Worm (Caenorhabditis elegans) whole organism, young adult: ENCODE results near the gene T28H11.8.

Source experiments
- B0261.1 ChIP-seq: sonication (generic microtip); optimal IDR thresholded peaks from 2 replicates; lab custom pipeline; 2016; ENCODE audit warnings: mild to moderate bottlenecking, missing genetic modification characterization, moderate library complexity, missing compliant biosample characterization
- B0336.3 ChIP-seq: fragments of 200-800 bp; sonication (Bioruptor generic); IDR thresholded peaks from 2 replicates; pipeline ENCODE4 v1.3.6; 2022; ENCODE audit warnings: missing genetic modification characterization, missing compliant biosample characterization
- D2030.7 ChIP-seq: fragments of 200-800 bp; sonication (Bioruptor generic); IDR thresholded peaks from 2 replicates; pipeline ENCODE4 v1.3.6; 2022; ENCODE audit warnings: missing genetic modification reagents, missing genetic modification characterization, missing compliant biosample characterization
- F23B12.7 ChIP-seq: sonication (generic microtip); optimal IDR thresholded peaks from 2 replicates; lab custom pipeline; 2017; ENCODE audit warnings: missing genetic modification characterization, mild to moderate bottlenecking, missing compliant biosample characterization, antibody characterized with exemption, moderate library complexity; ENCODE audit not compliant: insufficient read depth
- F49E8.2 ChIP-seq: sonication (generic microtip); optimal IDR thresholded peaks from 3 replicates; lab custom pipeline; 2017; ENCODE audit warnings: missing genetic modification characterization, mild to moderate bottlenecking, missing compliant biosample characterization, antibody characterized with exemption, moderate library complexity; ENCODE audit not compliant: insufficient read depth
- F55B11.4 ChIP-seq: sonication (generic microtip); optimal IDR thresholded peaks from 2 replicates; lab custom pipeline; 2016; ENCODE audit warnings: missing compliant biosample characterization, missing genetic modification characterization, borderline replicate concordance; ENCODE audit not compliant: insufficient read depth
- F57C9.4 ChIP-seq: sonication (generic microtip); optimal IDR thresholded peaks from 2 replicates; lab custom pipeline; 2017; ENCODE audit warnings: mild to moderate bottlenecking, missing genetic modification characterization, missing compliant biosample characterization
- K12H6.12 ChIP-seq: fragments of 200-800 bp; sonication (Bioruptor generic); optimal IDR thresholded peaks from 2 replicates; lab custom pipeline; 2018; ENCODE audit warnings: mild to moderate bottlenecking, missing genetic modification characterization, missing compliant biosample characterization
- T07F8.4 ChIP-seq: sonication (generic microtip); optimal IDR thresholded peaks from 2 replicates; lab custom pipeline; 2016; ENCODE audit warnings: mild to moderate bottlenecking, missing genetic modification characterization, moderate library complexity, missing compliant biosample characterization
- T26A5.8 ChIP-seq: sonication (generic microtip); optimal IDR thresholded peaks from 2 replicates; lab custom pipeline; 2016; ENCODE audit warnings: missing genetic modification characterization, missing compliant biosample characterization
- Y53G8AR.9 ChIP-seq: fragments of 200-800 bp; sonication (Bioruptor generic); conservative IDR thresholded peaks from 2 replicates; pipeline ENCODE4 v1.3.6; 2022; ENCODE audit warnings: missing genetic modification reagents, missing genetic modification characterization, missing compliant biosample characterization
- Y95B8A.8 ChIP-seq: fragments of 200-800 bp; sonication (Bioruptor generic); IDR thresholded peaks from 2 replicates; pipeline ENCODE4 v1.3.6; 2022; ENCODE audit warnings: missing genetic modification reagents, missing genetic modification characterization, missing compliant biosample characterization
- akir-1 ChIP-seq: fragments of 200-800 bp; sonication (Bioruptor generic); optimal IDR thresholded peaks from 2 replicates; lab custom pipeline; 2018; ENCODE audit warnings: mild to moderate bottlenecking, missing genetic modification characterization, moderate library complexity, missing compliant biosample characterization
- ama-1 ChIP-seq, 3 experiments: fragments of 150-350 bp in 1 of 3; sonication (generic microtip) in 2 of 3; optimal IDR thresholded peaks; 2 replicates each; lab custom pipeline; 2014 to 2018; ENCODE audit warnings: missing biosample characterization in 2 of 3, missing genetic modification characterization in 2 of 3, missing genetic modification reagents in 2 of 3
- aptf-3 ChIP-seq: fragments of 200-800 bp; sonication (Bioruptor generic); IDR thresholded peaks from 2 replicates; pipeline ENCODE4 v1.3.6; 2022; ENCODE audit warnings: missing genetic modification characterization, missing compliant biosample characterization
- athp-1 ChIP-seq: sonication (generic microtip); optimal IDR thresholded peaks from 2 replicates; lab custom pipeline; 2017; ENCODE audit warnings: mild to moderate bottlenecking, missing genetic modification characterization, missing compliant biosample characterization
- attf-3 ChIP-seq: fragments of 200-800 bp; sonication (Bioruptor generic); conservative IDR thresholded peaks from 2 replicates; pipeline ENCODE4 v1.3.6; 2022; ENCODE audit warnings: missing genetic modification reagents, missing genetic modification characterization, missing compliant biosample characterization
- bed-1 ChIP-seq: fragments of 200-800 bp; sonication (Bioruptor generic); IDR thresholded peaks from 2 replicates; pipeline ENCODE4 v1.3.6; 2022; ENCODE audit warnings: missing genetic modification reagents, missing genetic modification characterization, missing compliant biosample characterization
- ccch-3 ChIP-seq: fragments of 200-800 bp; sonication (Bioruptor generic); optimal IDR thresholded peaks from 2 replicates; lab custom pipeline; 2018; ENCODE audit warnings: mild to moderate bottlenecking, missing genetic modification characterization, missing compliant biosample characterization
- ceh-58 ChIP-seq: fragments of 200-800 bp; sonication (Bioruptor generic); IDR thresholded peaks from 2 replicates; pipeline ENCODE4 v1.3.6; 2022; ENCODE audit warnings: missing genetic modification characterization, missing compliant biosample characterization
- dpl-1 ChIP-seq: fragments of 150-350 bp; optimal IDR thresholded peaks from 2 replicates; lab custom pipeline; 2014; ENCODE audit warnings: missing biosample characterization, missing genetic modification reagents, missing genetic modification characterization
- egl-18 ChIP-seq: fragments of 200-800 bp; sonication (Bioruptor generic); IDR thresholded peaks from 2 replicates; pipeline ENCODE4 v1.3.6; 2022; ENCODE audit warnings: missing genetic modification reagents, missing genetic modification characterization, missing compliant biosample characterization
- gei-17 ChIP-seq: fragments of 200-800 bp; sonication (Bioruptor generic); optimal IDR thresholded peaks from 2 replicates; lab custom pipeline; 2018; ENCODE audit warnings: mild to moderate bottlenecking, missing genetic modification characterization, missing compliant biosample characterization
- him-1 ChIP-seq: sonication (generic microtip); optimal IDR thresholded peaks from 2 replicates; lab custom pipeline; 2016; ENCODE audit warnings: missing genotype, missing genetic modification reagents, missing genetic modification characterization, missing compliant biosample characterization
- hmg-20 ChIP-seq: fragments of 200-800 bp; sonication (Bioruptor generic); IDR thresholded peaks from 2 replicates; pipeline ENCODE4 v1.3.6; 2022; ENCODE audit warnings: missing genetic modification reagents, missing genetic modification characterization, missing compliant biosample characterization
- lag-1 ChIP-seq: fragments of 200-800 bp; sonication (Bioruptor generic); IDR thresholded peaks from 2 replicates; pipeline ENCODE4 v1.3.6; 2022; ENCODE audit warnings: missing genetic modification reagents, missing genetic modification characterization, missing compliant biosample characterization
- lin-40 ChIP-seq: sonication (generic microtip); optimal IDR thresholded peaks from 2 replicates; lab custom pipeline; 2016; ENCODE audit warnings: missing genetic modification characterization, mild to moderate bottlenecking, missing compliant biosample characterization, missing genotype, missing genetic modification reagents
- lin-54 ChIP-seq: fragments of 200-800 bp; sonication (Bioruptor generic); optimal IDR thresholded peaks from 2 replicates; lab custom pipeline; 2018; ENCODE audit warnings: mild to moderate bottlenecking, missing genetic modification characterization, missing compliant biosample characterization
- lsy-27 ChIP-seq: sonication (generic microtip); optimal IDR thresholded peaks from 2 replicates; lab custom pipeline; 2017; ENCODE audit warnings: missing genetic modification characterization, mild to moderate bottlenecking, missing compliant biosample characterization, antibody characterized with exemption, missing genotype, borderline replicate concordance; ENCODE audit not compliant: insufficient read depth
- mxl-1 ChIP-seq: sonication (generic microtip); optimal IDR thresholded peaks from 2 replicates; lab custom pipeline; 2016; ENCODE audit warnings: missing genetic modification characterization, missing compliant biosample characterization
- nfya-1 ChIP-seq: sonication (generic microtip); optimal IDR thresholded peaks from 2 replicates; lab custom pipeline; 2017; ENCODE audit warnings: antibody characterized with exemption, missing compliant biosample characterization, missing genetic modification characterization, borderline replicate concordance; ENCODE audit not compliant: insufficient read depth
- nfyb-1 ChIP-seq: fragments of 200-800 bp; sonication (Bioruptor generic); IDR thresholded peaks from 2 replicates; pipeline ENCODE4 v1.3.6; 2022; ENCODE audit warnings: missing genetic modification reagents, missing genetic modification characterization, missing compliant biosample characterization
- nhr-179 ChIP-seq: sonication (generic microtip); optimal IDR thresholded peaks from 2 replicates; lab custom pipeline; 2016; ENCODE audit warnings: mild to moderate bottlenecking, missing genetic modification characterization, missing compliant biosample characterization
- nhr-27 ChIP-seq: fragments of 200-800 bp; sonication (Bioruptor generic); optimal IDR thresholded peaks from 2 replicates; lab custom pipeline; 2018; ENCODE audit warnings: mild to moderate bottlenecking, missing genetic modification characterization, moderate library complexity, missing compliant biosample characterization
- rcor-1 ChIP-seq: fragments of 200-800 bp; sonication (Bioruptor generic); IDR thresholded peaks from 2 replicates; pipeline ENCODE4 v1.3.6; 2022; ENCODE audit warnings: missing genetic modification reagents, missing genetic modification characterization, missing compliant biosample characterization
- rec-8 ChIP-seq, 2 experiments: sonication (generic microtip); optimal IDR thresholded peaks; 2 replicates each; lab custom pipeline; 2016; ENCODE audit warnings: mild to moderate bottlenecking in 2 of 2, missing genetic modification characterization in 2 of 2, missing genetic modification reagents in 2 of 2, missing genotype in 2 of 2, missing biosample characterization in 1 of 2, missing compliant biosample characterization in 1 of 2, moderate library complexity in 1 of 2
- repo-1 ChIP-seq: sonication (generic microtip); optimal IDR thresholded peaks from 2 replicates; lab custom pipeline; 2017; ENCODE audit warnings: mild to moderate bottlenecking, missing genetic modification characterization, missing compliant biosample characterization
- sea-2 ChIP-seq: fragments of 200-800 bp; sonication (Bioruptor generic); IDR thresholded peaks from 2 replicates; pipeline ENCODE4 v1.3.6; 2022; ENCODE audit warnings: missing genetic modification characterization, missing compliant biosample characterization
- snpc-4 ChIP-seq, 5 experiments: fragments of 150-350 bp in 1 of 5; sonication (generic microtip) in 4 of 5; optimal IDR thresholded peaks; 2 replicates each; lab custom pipeline; 2014 to 2018; ENCODE audit warnings: missing genetic modification characterization in 5 of 5, missing biosample characterization in 3 of 5, antibody characterized with exemption in 2 of 5, mild to moderate bottlenecking in 2 of 5, missing compliant biosample characterization in 2 of 5, missing genotype in 2 of 5, moderate library complexity in 2 of 5, missing genetic modification reagents in 1 of 5
- somi-1 ChIP-seq: fragments of 200-800 bp; sonication (Bioruptor generic); optimal IDR thresholded peaks from 2 replicates; lab custom pipeline; 2018; ENCODE audit warnings: mild to moderate bottlenecking, missing genetic modification characterization, missing compliant biosample characterization
- tbp1 ChIP-seq: fragments of 200-800 bp; sonication (Bioruptor generic); optimal IDR thresholded peaks from 2 replicates; lab custom pipeline; 2018; ENCODE audit warnings: mild to moderate bottlenecking, missing genetic modification characterization, missing compliant biosample characterization
- tbx-9 ChIP-seq: sonication (generic microtip); optimal IDR thresholded peaks from 2 replicates; lab custom pipeline; 2016; ENCODE audit warnings: borderline replicate concordance, missing genetic modification characterization, inconsistent platforms, missing compliant biosample characterization
- tlf-1 ChIP-seq: fragments of 200-800 bp; sonication (Bioruptor generic); optimal IDR thresholded peaks from 2 replicates; lab custom pipeline; 2018; ENCODE audit warnings: mild to moderate bottlenecking, missing genetic modification characterization, missing compliant biosample characterization
- xnd-1 ChIP-seq: sonication (generic microtip); optimal IDR thresholded peaks from 2 replicates; lab custom pipeline; 2016; ENCODE audit warnings: missing genotype, missing genetic modification reagents, missing genetic modification characterization, missing compliant biosample characterization
- zfh-2 ChIP-seq: fragments of 200-800 bp; sonication (Bioruptor generic); conservative IDR thresholded peaks from 2 replicates; pipeline ENCODE4 v1.3.6; 2022; ENCODE audit warnings: missing genetic modification reagents, missing genetic modification characterization, missing compliant biosample characterization
- ztf-25 ChIP-seq: fragments of 200-800 bp; sonication (Bioruptor generic); IDR thresholded peaks from 2 replicates; pipeline ENCODE4 v1.3.6; 2022; ENCODE audit warnings: missing genetic modification reagents, missing genetic modification characterization, missing compliant biosample characterization
- ztf-26 ChIP-seq: sonication (generic microtip); optimal IDR thresholded peaks from 2 replicates; lab custom pipeline; 2017; ENCODE audit warnings: missing genetic modification characterization, missing compliant biosample characterization

T28H11.8 gene

DNA sequence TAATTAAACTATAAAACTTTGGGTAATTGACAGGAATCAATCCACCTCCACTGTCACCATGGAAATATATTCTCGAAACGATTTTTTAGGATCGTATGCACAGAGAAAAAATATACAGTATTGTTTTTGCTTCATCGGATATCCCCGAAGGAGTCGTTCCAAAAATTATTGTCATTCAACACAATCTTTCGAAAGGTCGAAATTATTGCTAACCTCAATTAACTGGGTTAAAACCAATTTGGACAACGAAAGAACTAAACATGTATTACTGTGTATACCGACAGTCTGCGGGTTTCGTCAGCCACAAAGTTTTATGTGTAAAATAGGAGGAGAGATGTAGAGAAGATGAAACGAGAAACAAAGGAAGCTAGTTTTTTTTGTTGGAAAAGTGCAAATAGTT is 42.9 kb upstream of the T28H11.8 start (continued):
- TF ChIP-seq rec-8 (tag; optimal IDR thresholded peaks at IDR 0.05; lab: Kevin White, UChicago) (no peak), repo-1 (tag; lab: Kevin White, UChicago) (peak; percentile 5), bed-1 (GFP tag; lab: Robert Waterston, UW) (no peak), lin-40 (tag; lab: Kevin White, UChicago) (no peak), F23B12.7 (tag; lab: Kevin White, UChicago) (peak; percentile 34), Y53G8AR.9 (GFP tag; lab: Robert Waterston, UW) (no peak), egl-18 (GFP tag; lab: Robert Waterston, UW) (no peak), nfya-1 (tag; lab: Kevin White, UChicago) (no peak), tbx-9 (tag; lab: Kevin White, UChicago) (no peak), somi-1 (GFP tag; lab: Kevin White, UChicago) (no peak), T26A5.8 (tag; lab: Kevin White, UChicago) (no peak), him-1 (tag; lab: Kevin White, UChicago) (peak; percentile 74), ama-1 (optimal IDR thresholded peaks at IDR 0.05; lab: Kevin White, UChicago) (peak; percentile 72), ama-1 (GFP tag; optimal IDR thresholded peaks at IDR 0.05; lab: Kevin White, UChicago) (no peak), B0261.1 (tag; lab: Kevin White, UChicago) (no peak), F55B11.4 (tag; lab: Kevin White, UChicago) (no peak), sea-2 (GFP tag; lab: Robert Waterston, UW) (no peak), F49E8.2 (tag; lab: Kevin White, UChicago) (peak; percentile 4), Y95B8A.8 (no peak), xnd-1 (tag; lab: Kevin White, UChicago) (no peak), ztf-25 (GFP tag; lab: Robert Waterston, UW) (no peak), zfh-2 (GFP tag; lab: Robert Waterston, UW) (no peak), snpc-4 (GFP tag; optimal IDR thresholded peaks at IDR 0.05; lab: Kevin White, UChicago) (peak; percentile 94), snpc-4 (tag; optimal IDR thresholded peaks at IDR 0.05; lab: Kevin White, UChicago) (peak; percentile 95 to 98 (median 96)), lsy-27 (tag; lab: Kevin White, UChicago) (no peak), tbp1 (GFP tag; lab: Kevin White, UChicago) (peak; percentile 76), akir-1 (GFP tag; lab: Kevin White, UChicago) (no peak), mxl-1 (tag; lab: Kevin White, UChicago) (no peak), nhr-27 (tag; lab: Kevin White, UChicago) (no peak), lin-54 (GFP tag; lab: Kevin White, UChicago) (peak; percentile 24), rcor-1 (GFP tag; lab: Robert Waterston, UW) (peak; percentile 54; the same call in 1 of the 2 replicates), aptf-3 (GFP tag; lab: Robert Waterston, UW) (no peak), athp-1 (tag; lab: Kevin White, UChicago) (no peak), T07F8.4 (no peak), tlf-1 (GFP tag; lab: Kevin White, UChicago) (no peak), nfyb-1 (GFP tag; lab: Robert Waterston, UW) (0 out of 2 replicates have a peak, but pooled peaks have one; percentile 33), lag-1 (no peak), dpl-1 (no peak), B0336.3 (no peak), D2030.7 (GFP tag; lab: Robert Waterston, UW) (peak; percentile 87), ztf-26 (no peak), hmg-20 (GFP tag; lab: Robert Waterston, UW) (no peak), ccch-3 (GFP tag; lab: Kevin White, UChicago) (no peak), attf-3 (no peak), ceh-58 (GFP tag; lab: Robert Waterston, UW) (no peak), K12H6.12 (no peak), nhr-179 (no peak), gei-17 (GFP tag; lab: Kevin White, UChicago) (no peak), F57C9.4 (no peak)
